Fruit fly (Drosophila melanogaster) Kc167 (cell line): Measurements from ENCODE around the gene Npc2e.

Experiments
- Myc ChIP-seq: fragments of >200 bp; optimal IDR thresholded peaks from 2 replicates; lab custom pipeline; 2017; ENCODE audit warnings: missing external identifiers
- Sin3A ChIP-seq: fragments of >200 bp; optimal IDR thresholded peaks from 2 replicates; lab custom pipeline; 2018; ENCODE audit warnings: missing external identifiers
- h ChIP-seq: fragments of >200 bp; optimal IDR thresholded peaks from 3 replicates; lab custom pipeline; 2018; ENCODE audit warnings: missing external identifiers
- insv ChIP-seq: fragments of >200 bp; optimal IDR thresholded peaks from 3 replicates; lab custom pipeline; 2018; ENCODE audit warnings: missing external identifiers
- psq ChIP-seq: fragments of >200 bp; optimal IDR thresholded peaks from 2 replicates; lab custom pipeline; 2017; ENCODE audit warnings: missing external identifiers
- ttk ChIP-seq: sonication (Bioruptor generic); optimal IDR thresholded peaks from 2 replicates; lab custom pipeline; 2017; ENCODE audit warnings: missing external identifiers

Gene Npc2e

dm6 chr3R:10052695-10053382, at the start of gene Npc2e, which contains the start of gene Fancl:
TSS of gene Npc2e (plus strand) at chr3R:10053332.
TSS of gene Fancl (minus strand) at chr3R:10052869.
- no peak for TF ChIP-seq insv
- no peak for TF ChIP-seq ttk (lab: Kevin White, UChicago)
- no peak for TF ChIP-seq Sin3A (lab: Kevin White, UChicago)
- no peak for TF ChIP-seq h (lab: Kevin White, UChicago)
- TF ChIP-seq psq (lab: Kevin White, UChicago) = no peak

- TF ChIP-seq h (lab: Kevin White, UChicago) = no peak
- no peak for TF ChIP-seq ttk (lab: Kevin White, UChicago)
- TF ChIP-seq Myc (lab: Kevin White, UChicago) = no peak
- no peak for TF ChIP-seq insv
- TF ChIP-seq Sin3A (lab: Kevin White, UChicago) = no peak
- no peak for TF ChIP-seq psq (lab: Kevin White, UChicago)
Measured at dm6 chr3R:10024032-10024712, 29.0 kb upstream of the Npc2e start.

- TF ChIP-seq insv (no peak), Myc (lab: Kevin White, UChicago) (no peak), Sin3A (lab: Kevin White, UChicago) (no peak), ttk (lab: Kevin White, UChicago) (no peak), h (lab: Kevin White, UChicago) (no peak)
Measured at dm6 chr3R:10025050-10025449, 28.1 kb upstream of the Npc2e start, which contains the start of gene CG31407. TSS of gene CG31407 (minus strand) at chr3R:10025150.

dm6 chr3R:10028378-10028777, 24.8 kb upstream of the Npc2e start:
- TF ChIP-seq Sin3A (lab: Kevin White, UChicago) (no peak), Myc (lab: Kevin White, UChicago) (no peak), h (lab: Kevin White, UChicago) (no peak), ttk (lab: Kevin White, UChicago) (no peak), psq (lab: Kevin White, UChicago) (no peak), insv (no peak)

- no peak for TF ChIP-seq insv
- TF ChIP-seq psq (lab: Kevin White, UChicago) = no peak
- no peak for TF ChIP-seq Myc (lab: Kevin White, UChicago)
- no peak for TF ChIP-seq ttk (lab: Kevin White, UChicago)
- no peak for TF ChIP-seq Sin3A (lab: Kevin White, UChicago)
- TF ChIP-seq h (lab: Kevin White, UChicago) = no peak
Measured at dm6 chr3R:10031480-10031879, 21.7 kb upstream of the Npc2e start.

dm6 chr3R:10032951-10033720, 20.0 kb upstream of the Npc2e start:
- no peak for TF ChIP-seq Myc (lab: Kevin White, UChicago)
- TF ChIP-seq insv = no peak
- TF ChIP-seq psq (lab: Kevin White, UChicago) = no peak
- TF ChIP-seq ttk (lab: Kevin White, UChicago) = no peak
- TF ChIP-seq h (lab: Kevin White, UChicago) = no peak
- TF ChIP-seq Sin3A (lab: Kevin White, UChicago) = no peak

dm6 chr3R:10034995-10035446, 18.1 kb upstream of the Npc2e start:
- TF ChIP-seq ttk (lab: Kevin White, UChicago) (no peak), Myc (lab: Kevin White, UChicago) (no peak), Sin3A (lab: Kevin White, UChicago) (no peak)

- TF ChIP-seq psq (lab: Kevin White, UChicago) = no peak
- TF ChIP-seq Sin3A (lab: Kevin White, UChicago) = no peak
- TF ChIP-seq insv = no peak
- TF ChIP-seq ttk (lab: Kevin White, UChicago) = no peak
- TF ChIP-seq h (lab: Kevin White, UChicago) = no peak
- TF ChIP-seq Myc (lab: Kevin White, UChicago) = no peak
Measured at dm6 chr3R:10035765-10036164, 17.4 kb upstream of the Npc2e start.

dm6 chr3R:10039188-10039587, 13.9 kb upstream of the Npc2e start:
- no peak for TF ChIP-seq ttk (lab: Kevin White, UChicago)
- no peak for TF ChIP-seq h (lab: Kevin White, UChicago)

dm6 chr3R:10040505-10040904, 12.6 kb upstream of the Npc2e start:
- TF ChIP-seq Sin3A (lab: Kevin White, UChicago) (no peak), psq (lab: Kevin White, UChicago) (no peak), h (lab: Kevin White, UChicago) (no peak), Myc (lab: Kevin White, UChicago) (no peak), ttk (lab: Kevin White, UChicago) (no peak), insv (no peak)

- no peak for TF ChIP-seq psq (lab: Kevin White, UChicago)
- TF ChIP-seq ttk (lab: Kevin White, UChicago) = no peak
- TF ChIP-seq Sin3A (lab: Kevin White, UChicago) = no peak
- TF ChIP-seq h (lab: Kevin White, UChicago) = no peak
- TF ChIP-seq Myc (lab: Kevin White, UChicago) = no peak
- TF ChIP-seq insv = no peak
Measured at dm6 chr3R:10042024-10042663, 11.0 kb upstream of the Npc2e start.
